Worm (Caenorhabditis elegans): Measurements from ENCODE around the gene srb-3.

srb-3 gene

ce11 chrII:5194066-5194465, 27.4 kb upstream of the srb-3 start, which contains the start of gene msp-49:
TSS of gene msp-49 (plus strand) at chrII:5194366.
- TF ChIP-seq unc-39 (tag; optimal IDR thresholded peaks at IDR 0.05) (no peak), dmd-6 (GFP tag; IDR thresholded peaks at IDR 0.05) (no peak), aly-2 (tag; optimal IDR thresholded peaks at IDR 0.05) (no peak), snpc-4 (tag; optimal IDR thresholded peaks at IDR 0.05) (no peak), dve-1 (tag; optimal IDR thresholded peaks at IDR 0.05; ENCODE audit: insufficient read depth) (no peak), aha-1 (tag) (no peak), lin-15B (tag; optimal IDR thresholded peaks at IDR 0.05) (no peak), hlh-11 (tag; optimal IDR thresholded peaks at IDR 0.05) (no peak), D1046.2 (GFP tag; IDR thresholded peaks at IDR 0.05) (no peak), hif-1 (tag; optimal IDR thresholded peaks at IDR 0.05) (no peak), php-3 (GFP tag; IDR thresholded peaks at IDR 0.05) (no peak), pha-4 (GFP tag; IDR thresholded peaks at IDR 0.05) (no peak), pha-4 (tag; optimal IDR thresholded peaks at IDR 0.05) (no peak)

- TF ChIP-seq F49E8.2 (tag; optimal IDR thresholded peaks at IDR 0.05; ENCODE audit: borderline replicate concordance) (no peak), dmd-6 (GFP tag; IDR thresholded peaks at IDR 0.05) (peak; percentile 65), zfp-3 (GFP tag; conservative IDR thresholded peaks at IDR 0.05) (no peak), nhr-28 (tag; optimal IDR thresholded peaks at IDR 0.05) (peak; percentile 81), dmd-8 (GFP tag; IDR thresholded peaks at IDR 0.05) (no peak), nhr-42 (GFP tag; IDR thresholded peaks at IDR 0.05) (no peak), T26A8.4 (GFP tag; IDR thresholded peaks at IDR 0.05) (no peak), jun-1 (tag; optimal IDR thresholded peaks at IDR 0.05) (peak; percentile 18), pqm-1 (tag; optimal IDR thresholded peaks at IDR 0.05) (peak; percentile 98), saeg-2 (GFP tag; IDR thresholded peaks at IDR 0.05) (no peak), dve-1 (tag; optimal IDR thresholded peaks at IDR 0.05; ENCODE audit: insufficient read depth) (peak; percentile 74), php-3 (GFP tag; IDR thresholded peaks at IDR 0.05) (peak; percentile 47; the same call in 1 of the 2 replicates), daf-16 (GFP tag; optimal IDR thresholded peaks at IDR 0.05) (no peak), daf-16 (tag; optimal IDR thresholded peaks at IDR 0.05) (peak; percentile 69), nhr-77 (tag; optimal IDR thresholded peaks at IDR 0.05) (peak; percentile 60), mes-2 (tag; optimal IDR thresholded peaks at IDR 0.05; ENCODE audit: poor library complexity, severe bottlenecking) (no peak), aha-1 (tag) (peak; percentile 40), hlh-11 (tag; optimal IDR thresholded peaks at IDR 0.05) (peak; percentile 67)
These were observed 25.1 kb upstream of the srb-3 start for ce11 chrII:5191766-5192165.

ce11 chrII:5187934-5188333, 21.3 kb upstream of the srb-3 start:
- TF ChIP-seq F26F4.8 (GFP tag; conservative IDR thresholded peaks at IDR 0.05) (no peak), lin-38 (GFP tag; IDR thresholded peaks at IDR 0.05) (peak; percentile 81), T26A8.4 (GFP tag; IDR thresholded peaks at IDR 0.05) (no peak), ZK337.2 (GFP tag; IDR thresholded peaks at IDR 0.05) (no peak), spr-1 (tag; optimal IDR thresholded peaks at IDR 0.05) (no peak), lin-15B (tag; optimal IDR thresholded peaks at IDR 0.05) (no peak), aha-1 (tag) (peak; percentile 37), hlh-30 (tag; optimal IDR thresholded peaks at IDR 0.05; ENCODE audit: insufficient read depth) (no peak), daf-16 (GFP tag; optimal IDR thresholded peaks at IDR 0.05) (no peak), daf-16 (tag; optimal IDR thresholded peaks at IDR 0.05) (no peak)

- no peak for TF ChIP-seq ama-1 (optimal IDR thresholded peaks at IDR 0.05)
- no peak for TF ChIP-seq zfp-2 (tag; optimal IDR thresholded peaks at IDR 0.05)
- TF ChIP-seq mxl-3 (GFP tag; optimal IDR thresholded peaks at IDR 0.05) = no peak
- no peak for TF ChIP-seq sdz-12 (GFP tag; optimal IDR thresholded peaks at IDR 0.05)
- TF ChIP-seq T26A8.4 (GFP tag; IDR thresholded peaks at IDR 0.05) = no peak
- no peak for TF ChIP-seq nhr-10 (tag; optimal IDR thresholded peaks at IDR 0.05)
- TF ChIP-seq nhr-102 (tag; optimal IDR thresholded peaks at IDR 0.05) = no peak
- TF ChIP-seq nhr-77 (tag; optimal IDR thresholded peaks at IDR 0.05) = no peak
- TF ChIP-seq nhr-28 (tag; optimal IDR thresholded peaks at IDR 0.05) = no peak
- no peak for TF ChIP-seq lim-7 (GFP tag; IDR thresholded peaks at IDR 0.05)
- TF ChIP-seq dpl-1 (GFP tag; optimal IDR thresholded peaks at IDR 0.05) = no peak
These were observed 20.8 kb upstream of the srb-3 start, which contains the start of gene crh-2 for ce11 chrII:5187469-5187868. TSS of gene crh-2 (minus strand) at chrII:5187569.

Measured in whole organism, L4 larva.